Fruit fly (Drosophila melanogaster): ENCODE results near the gene CG8087.
A peak's percentile ranks its signal among the peaks of the same experiment; 100 is the strongest.

CG8087 gene

dm6 chr3R:14590753-14591535 lies 26.3 kb upstream of the CG8087 start (continued):
- TF ChIP-seq CG6791 (GFP tag; IDR thresholded peaks at IDR 0.05; ENCODE audit: partially characterized antibody) (no peak), Doc2 (GFP tag; IDR thresholded peaks at IDR 0.05) (no peak), Chrac-16 (GFP tag; optimal IDR thresholded peaks at IDR 0.05) (peak; percentile 86), tup (GFP tag; optimal IDR thresholded peaks at IDR 0.05) (no peak), Lim3 (GFP tag; IDR thresholded peaks at IDR 0.05) (no peak), sqz (GFP tag; optimal IDR thresholded peaks at IDR 0.05) (peak; percentile 79), Sox100B (GFP tag; optimal IDR thresholded peaks at IDR 0.05) (peak; percentile 94), disco-r (GFP tag; optimal IDR thresholded peaks at IDR 0.05) (no peak), ap (GFP tag; IDR thresholded peaks at IDR 0.05) (peak; percentile 55), CG3065 (GFP tag; optimal IDR thresholded peaks at IDR 0.05) (no peak), jing (GFP tag; optimal IDR thresholded peaks at IDR 0.05) (peak; percentile 57), CG6813 (GFP tag; optimal IDR thresholded peaks at IDR 0.05) (peak; percentile 74), zen (tag; optimal IDR thresholded peaks at IDR 0.05) (peak; percentile 95), mld (GFP tag; IDR thresholded peaks at IDR 0.05; ENCODE audit: partially characterized antibody) (no peak), CG6683 (GFP tag; optimal IDR thresholded peaks at IDR 0.05) (no peak), Poxn (GFP tag; IDR thresholded peaks at IDR 0.05) (no peak), Bteb2 (GFP tag; optimal IDR thresholded peaks at IDR 0.05) (no peak), hb (GFP tag; IDR thresholded peaks at IDR 0.05; ENCODE audit: partially characterized antibody) (no peak), Dll (GFP tag; IDR thresholded peaks at IDR 0.05; ENCODE audit: partially characterized antibody) (no peak), trem (tag; optimal IDR thresholded peaks at IDR 0.05) (peak; percentile 94), CG2116 (GFP tag; optimal IDR thresholded peaks at IDR 0.05) (peak; percentile 62), br (optimal IDR thresholded peaks at IDR 0.05) (no peak), sima (GFP tag; optimal IDR thresholded peaks at IDR 0.05) (no peak), emc (GFP tag; optimal IDR thresholded peaks at IDR 0.05) (no peak), Abd-B (GFP tag; optimal IDR thresholded peaks at IDR 0.05) (peak; percentile 79), en (GFP tag; optimal IDR thresholded peaks at IDR 0.05) (no peak), odd (GFP tag; optimal IDR thresholded peaks at IDR 0.05) (peak; percentile 80), D19A (tag; optimal IDR thresholded peaks at IDR 0.05) (peak; percentile 93), chif (GFP tag; optimal IDR thresholded peaks at IDR 0.05) (peak in 1 of 2 experiments; percentile 64), croc (GFP tag; conservative IDR thresholded peaks at IDR 0.05) (peak; percentile 87), CG18262 (tag; optimal IDR thresholded peaks at IDR 0.05) (peak; percentile 98), ems (GFP tag; optimal IDR thresholded peaks at IDR 0.05) (no peak), bbx (GFP tag; IDR thresholded peaks at IDR 0.05; ENCODE audit: partially characterized antibody) (no peak), cato (GFP tag; optimal IDR thresholded peaks at IDR 0.05; ENCODE audit: borderline replicate concordance) (peak; percentile 73), sisA (GFP tag; IDR thresholded peaks at IDR 0.05) (peak; percentile 82), CG8924 (tag; optimal IDR thresholded peaks at IDR 0.05) (peak; percentile 95), CG11085 (GFP tag; IDR thresholded peaks at IDR 0.05) (no peak), CG5180 (GFP tag; optimal IDR thresholded peaks at IDR 0.05) (peak; percentile 64), CG3281 (GFP tag; optimal IDR thresholded peaks at IDR 0.05) (peak; percentile 41), Optix (GFP tag; IDR thresholded peaks at IDR 0.05) (no peak), tio (GFP tag; optimal IDR thresholded peaks at IDR 0.05) (peak; percentile 90), CG34422 (GFP tag; IDR thresholded peaks at IDR 0.05) (peak; percentile 78; the same call in 2 of the 3 replicates), CG30431 (GFP tag; optimal IDR thresholded peaks at IDR 0.05) (peak; percentile 84), CG8944 (GFP tag; optimal IDR thresholded peaks at IDR 0.05) (no peak), onecut (GFP tag; IDR thresholded peaks at IDR 0.05) (peak; percentile 65), PHDP (tag; optimal IDR thresholded peaks at IDR 0.05) (peak; percentile 78), Kr (GFP tag; optimal IDR thresholded peaks at IDR 0.05) (peak; percentile 94), CG12391 (tag; optimal IDR thresholded peaks at IDR 0.05) (peak; percentile 95), CG14860 (GFP tag; IDR thresholded peaks at IDR 0.05; ENCODE audit: partially characterized antibody) (no peak)

Data from whole organism, embryonic.